Fruit fly (Drosophila melanogaster) whole organism, adult: ENCODE measurements around the gene tow.

Experiments used
- CG11617 ChIP-seq: fragments of 200-800 bp; sonication (Bioruptor generic); optimal IDR thresholded peaks from 2 replicates; lab custom pipeline; 2017; ENCODE audit warnings: mild to moderate bottlenecking, missing biosample characterization, missing genetic modification reagents, missing genetic modification characterization
- CG12768 ChIP-seq: fragments of 200-800 bp; sonication (Bioruptor generic); optimal IDR thresholded peaks from 2 replicates; lab custom pipeline; 2017; ENCODE audit warnings: missing biosample characterization, missing genetic modification characterization, mild to moderate bottlenecking, moderate library complexity, missing genetic modification reagents
- CG14711 ChIP-seq: fragments of 200-800 bp; sonication (Bioruptor generic); optimal IDR thresholded peaks from 2 replicates; lab custom pipeline; 2018; ENCODE audit warnings: missing biosample characterization, mild to moderate bottlenecking, missing genetic modification characterization, moderate library complexity
- CG1620 ChIP-seq: fragments of 200-800 bp; sonication (Bioruptor generic); optimal IDR thresholded peaks from 2 replicates; lab custom pipeline; 2016; ENCODE audit warnings: missing biosample characterization, missing genetic modification characterization
- CG33017 ChIP-seq: fragments of 200-800 bp; sonication (Bioruptor generic); optimal IDR thresholded peaks from 2 replicates; lab custom pipeline; 2018; ENCODE audit warnings: missing biosample characterization, mild to moderate bottlenecking, missing genetic modification characterization, moderate library complexity
- CG5204 ChIP-seq: fragments of 200-800 bp; sonication (Bioruptor generic); optimal IDR thresholded peaks from 2 replicates; lab custom pipeline; 2016; ENCODE audit warnings: missing biosample characterization, missing genetic modification characterization
- CG7045 ChIP-seq: fragments of 200-800 bp; sonication (Bioruptor generic); optimal IDR thresholded peaks from 2 replicates; lab custom pipeline; 2017; ENCODE audit warnings: missing biosample characterization, mild to moderate bottlenecking, missing genetic modification characterization
- CG7101 ChIP-seq: fragments of 200-800 bp; sonication (Bioruptor generic); optimal IDR thresholded peaks from 2 replicates; lab custom pipeline; 2018; ENCODE audit warnings: missing biosample characterization, mild to moderate bottlenecking, missing genetic modification characterization, moderate library complexity
- Clk ChIP-seq: fragments of 200-800 bp; sonication (Bioruptor generic); optimal IDR thresholded peaks from 2 replicates; lab custom pipeline; 2017; ENCODE audit warnings: missing biosample characterization, missing genetic modification characterization
- Crg-1 ChIP-seq: fragments of 200-800 bp; sonication (Bioruptor generic); optimal IDR thresholded peaks from 2 replicates; lab custom pipeline; 2016; ENCODE audit warnings: missing biosample characterization, missing genetic modification characterization
- Hr96 ChIP-seq: fragments of 200-800 bp; sonication (Bioruptor generic); optimal IDR thresholded peaks from 2 replicates; lab custom pipeline; 2016; ENCODE audit warnings: missing biosample characterization, missing genetic modification characterization
- Mnt ChIP-seq: fragments of 200-800 bp; sonication (Bioruptor generic); optimal IDR thresholded peaks from 2 replicates; lab custom pipeline; 2016; ENCODE audit warnings: missing biosample characterization, mild to moderate bottlenecking, missing genetic modification characterization
- bab1 ChIP-seq: fragments of 200-800 bp; sonication (Bioruptor generic); optimal IDR thresholded peaks from 3 replicates; lab custom pipeline; 2019; ENCODE audit warnings: missing biosample characterization, mild to moderate bottlenecking, missing genetic modification characterization, moderate library complexity
- cic ChIP-seq: fragments of 200-800 bp; sonication (Bioruptor generic); optimal IDR thresholded peaks from 2 replicates; lab custom pipeline; 2017; ENCODE audit warnings: missing biosample characterization, mild to moderate bottlenecking, missing genetic modification characterization, moderate library complexity
- cnc ChIP-seq, 2 experiments: fragments of >200 bp; optimal IDR thresholded peaks; 2 replicates each; lab custom pipeline; 2017
- kay ChIP-seq: fragments of 200-800 bp; sonication (Bioruptor generic); peaks from one replicate; lab custom pipeline; 2016; ENCODE audit warnings: missing biosample characterization, missing genetic modification characterization, borderline replicate concordance
- ovo ChIP-seq: fragments of 200-800 bp; sonication (Bioruptor generic); optimal IDR thresholded peaks from 2 replicates; lab custom pipeline; 2016; ENCODE audit warnings: missing biosample characterization, missing genetic modification characterization
- pad ChIP-seq: fragments of 200-800 bp; sonication (Bioruptor generic); optimal IDR thresholded peaks from 3 replicates; lab custom pipeline; 2017; ENCODE audit warnings: missing biosample characterization, missing genetic modification characterization, mild to moderate bottlenecking, moderate library complexity, missing genetic modification reagents
- tj ChIP-seq: fragments of 200-800 bp; sonication (Bioruptor generic); optimal IDR thresholded peaks from 3 replicates; lab custom pipeline; 2017; ENCODE audit warnings: missing biosample characterization, mild to moderate bottlenecking, missing genetic modification characterization, moderate library complexity
- toe ChIP-seq: fragments of 200-800 bp; sonication (Bioruptor generic); optimal IDR thresholded peaks from 2 replicates; lab custom pipeline; 2016; ENCODE audit warnings: missing biosample characterization, missing genetic modification characterization

The tow gene

DNA sequence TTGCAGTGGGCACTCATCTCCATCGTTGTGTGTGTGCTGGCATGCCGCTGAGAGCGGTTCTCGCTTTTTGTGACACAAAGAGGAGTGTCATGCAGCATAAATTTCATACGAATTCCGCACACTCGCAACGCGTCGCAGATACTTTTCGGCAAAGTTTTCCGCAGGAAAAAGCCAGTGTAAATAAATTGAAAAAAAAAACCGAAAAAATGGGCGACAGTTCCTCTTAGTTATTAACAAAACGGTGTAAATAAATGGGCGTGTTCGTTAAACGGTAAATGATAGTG, at the start of gene tow:
tow (plus strand) TSS at position 26 of the 284 bp plus-strand sequence.
- no peak for TF ChIP-seq Crg-1 (GFP tag; lab: Kevin White, UChicago)
- no peak for TF ChIP-seq CG7045 (GFP tag; lab: Kevin White, UChicago)
- no peak for TF ChIP-seq CG7101 (tag; lab: Kevin White, UChicago)

- no peak for TF ChIP-seq CG7045 (GFP tag; lab: Kevin White, UChicago)
These were observed 43.4 kb upstream of the tow start for dm6 chr3L:6899286-6899685.

DNA sequence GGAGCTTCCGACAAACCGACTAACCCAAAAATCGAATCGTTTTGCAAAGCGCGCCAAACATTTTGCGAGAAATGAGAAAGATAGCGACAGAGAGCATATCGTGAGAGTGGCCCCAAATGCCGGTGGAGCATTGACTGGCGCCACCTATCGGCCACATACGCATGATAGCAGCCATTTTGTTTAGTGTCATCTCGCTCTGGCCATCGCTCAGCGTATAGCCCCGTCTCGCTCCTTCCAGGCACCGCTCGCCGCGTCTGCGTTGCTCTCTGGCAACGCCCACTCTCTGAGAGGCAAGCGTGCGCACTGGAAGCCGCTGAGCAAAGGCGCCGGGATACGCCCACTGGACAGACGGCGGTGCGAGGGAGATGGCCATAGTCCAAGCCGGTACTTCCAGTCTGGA, 38.7 kb upstream of the tow start:
- TF ChIP-seq bab1 (no peak), cic (no peak), CG7101 (tag; lab: Kevin White, UChicago) (no peak), Mnt (GFP tag; lab: Kevin White, UChicago) (no peak), CG33017 (tag; lab: Kevin White, UChicago) (peak; percentile 0), Hr96 (GFP tag; lab: Kevin White, UChicago) (peak; percentile 7), pad (GFP tag; lab: Kevin White, UChicago) (peak; percentile 44), tj (GFP tag; lab: Kevin White, UChicago) (no peak)

DNA sequence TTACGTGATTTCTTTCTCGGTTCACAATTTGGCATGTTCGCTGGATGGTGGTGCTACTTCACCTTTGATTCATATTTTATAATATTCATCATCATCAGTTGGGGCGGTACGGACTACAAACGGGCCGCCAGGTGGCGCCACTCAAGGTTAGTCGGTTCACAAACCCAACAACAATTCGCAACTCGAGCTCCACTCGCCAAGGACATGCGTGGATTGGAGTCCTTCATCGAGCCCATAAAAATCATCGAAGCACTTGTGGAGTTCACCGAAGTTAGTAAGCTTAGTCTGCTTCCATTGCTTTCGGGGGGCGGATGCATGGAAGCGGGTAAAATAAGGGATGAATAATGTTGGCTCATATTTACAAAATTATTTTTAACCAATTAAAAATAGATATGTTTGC, 35.9 kb upstream of the tow start:
- TF ChIP-seq ovo (GFP tag; lab: Kevin White, UChicago) (no peak), CG14711 (tag; lab: Kevin White, UChicago) (no peak), toe (GFP tag; lab: Kevin White, UChicago) (no peak), Mnt (GFP tag; lab: Kevin White, UChicago) (no peak), cnc (optimal IDR thresholded peaks at IDR 0.05; lab: Kevin White, UChicago) (no peak), CG5204 (GFP tag; lab: Kevin White, UChicago) (no peak), pad (GFP tag; lab: Kevin White, UChicago) (no peak), CG1620 (GFP tag; lab: Kevin White, UChicago) (no peak), Clk (GFP tag; lab: Kevin White, UChicago) (no peak), CG33017 (tag; lab: Kevin White, UChicago) (no peak), CG11617 (GFP tag; lab: Kevin White, UChicago) (no peak), CG7101 (tag; lab: Kevin White, UChicago) (no peak), CG7045 (GFP tag; lab: Kevin White, UChicago) (no peak), bab1 (no peak)

DNA sequence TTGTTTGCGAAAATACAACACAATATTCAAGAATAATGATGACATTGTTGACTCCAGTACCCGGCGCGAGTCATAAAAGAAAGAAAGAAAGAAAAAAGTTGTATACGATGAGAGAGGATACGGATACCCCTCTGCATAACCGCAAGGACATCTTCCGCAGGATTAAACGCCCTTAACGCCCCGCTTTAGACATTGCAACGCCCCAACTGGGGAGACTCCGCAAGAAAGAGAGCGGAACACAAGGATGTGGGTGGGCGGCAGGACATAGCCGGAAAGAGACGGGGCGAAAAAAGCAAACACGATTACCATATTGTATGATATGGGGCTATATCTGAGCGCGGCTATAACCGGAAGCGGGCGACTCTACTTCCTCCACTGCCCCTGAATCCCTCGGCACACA, 31.4 kb upstream of the tow start:
- no peak for TF ChIP-seq cic
- no peak for TF ChIP-seq toe (GFP tag; lab: Kevin White, UChicago)
- no peak for TF ChIP-seq ovo (GFP tag; lab: Kevin White, UChicago)
- TF ChIP-seq bab1: no peak
- TF ChIP-seq CG7045 (GFP tag; lab: Kevin White, UChicago): no peak
- TF ChIP-seq CG11617 (GFP tag; lab: Kevin White, UChicago): no peak
- TF ChIP-seq Crg-1 (GFP tag; lab: Kevin White, UChicago): no peak
- TF ChIP-seq CG1620 (GFP tag; lab: Kevin White, UChicago): no peak
- no peak for TF ChIP-seq Clk (GFP tag; lab: Kevin White, UChicago)
- no peak for TF ChIP-seq CG7101 (tag; lab: Kevin White, UChicago)
- TF ChIP-seq Mnt (GFP tag; lab: Kevin White, UChicago): no peak
- TF ChIP-seq CG33017 (tag; lab: Kevin White, UChicago): no peak
- TF ChIP-seq pad (GFP tag; lab: Kevin White, UChicago): no peak
- TF ChIP-seq CG12768: no peak
- no peak for TF ChIP-seq cnc (optimal IDR thresholded peaks at IDR 0.05; lab: Kevin White, UChicago)
- TF ChIP-seq kay (GFP tag; lab: Kevin White, UChicago): no peak
- no peak for TF ChIP-seq Hr96 (GFP tag; lab: Kevin White, UChicago)

dm6 chr3L:6913823-6914222, 28.8 kb upstream of the tow start:
- TF ChIP-seq CG33017 (tag; lab: Kevin White, UChicago): no peak
- TF ChIP-seq cnc (optimal IDR thresholded peaks at IDR 0.05; lab: Kevin White, UChicago): no peak
- no peak for TF ChIP-seq kay (GFP tag; lab: Kevin White, UChicago)
- no peak for TF ChIP-seq Crg-1 (GFP tag; lab: Kevin White, UChicago)
- TF ChIP-seq CG14711 (tag; lab: Kevin White, UChicago): no peak
- no peak for TF ChIP-seq CG5204 (GFP tag; lab: Kevin White, UChicago)
- TF ChIP-seq ovo (GFP tag; lab: Kevin White, UChicago): no peak
- TF ChIP-seq CG1620 (GFP tag; lab: Kevin White, UChicago): no peak
- no peak for TF ChIP-seq Hr96 (GFP tag; lab: Kevin White, UChicago)
- TF ChIP-seq CG12768: no peak
- no peak for TF ChIP-seq Mnt (GFP tag; lab: Kevin White, UChicago)
- no peak for TF ChIP-seq tj (GFP tag; lab: Kevin White, UChicago)
- no peak for TF ChIP-seq CG7045 (GFP tag; lab: Kevin White, UChicago)
- TF ChIP-seq toe (GFP tag; lab: Kevin White, UChicago): no peak
- TF ChIP-seq CG11617 (GFP tag; lab: Kevin White, UChicago): no peak
- no peak for TF ChIP-seq pad (GFP tag; lab: Kevin White, UChicago)
- no peak for TF ChIP-seq cic
- TF ChIP-seq Clk (GFP tag; lab: Kevin White, UChicago): no peak
- TF ChIP-seq bab1: no peak
- no peak for TF ChIP-seq CG7101 (tag; lab: Kevin White, UChicago)

dm6 chr3L:6914776-6915175, 27.9 kb upstream of the tow start, which contains the start of gene Prat2:
Gene Prat2, minus strand, starts transcription at chr3L:6914876.
- TF ChIP-seq bab1 (no peak), Clk (GFP tag; lab: Kevin White, UChicago) (no peak), Hr96 (GFP tag; lab: Kevin White, UChicago) (no peak), cic (no peak), tj (GFP tag; lab: Kevin White, UChicago) (no peak), CG7045 (GFP tag; lab: Kevin White, UChicago) (no peak), CG1620 (GFP tag; lab: Kevin White, UChicago) (no peak), CG33017 (tag; lab: Kevin White, UChicago) (no peak), ovo (GFP tag; lab: Kevin White, UChicago) (no peak), toe (GFP tag; lab: Kevin White, UChicago) (no peak), CG12768 (no peak), kay (GFP tag; lab: Kevin White, UChicago) (no peak), Crg-1 (GFP tag; lab: Kevin White, UChicago) (no peak), CG14711 (tag; lab: Kevin White, UChicago) (no peak), CG11617 (GFP tag; lab: Kevin White, UChicago) (no peak), Mnt (GFP tag; lab: Kevin White, UChicago) (no peak), CG5204 (GFP tag; lab: Kevin White, UChicago) (no peak), pad (GFP tag; lab: Kevin White, UChicago) (no peak), cnc (optimal IDR thresholded peaks at IDR 0.05; lab: Kevin White, UChicago) (no peak), CG7101 (tag; lab: Kevin White, UChicago) (no peak)
